Worm (Caenorhabditis elegans) whole organism, L3 larva: ENCODE results near the gene cyp-13B2.

ENCODE experiments used
- R02D3.7 ChIP-seq: fragments of 150-350 bp; optimal IDR thresholded peaks from 2 replicates; lab custom pipeline; 2014; ENCODE audit warnings: missing biosample characterization, missing genetic modification characterization
- ZK546.5 ChIP-seq: sonication (generic microtip); optimal IDR thresholded peaks from 2 replicates; lab custom pipeline; 2017; ENCODE audit warnings: missing biosample characterization, missing genetic modification characterization
- aly-2 ChIP-seq: fragments of 150-350 bp; optimal IDR thresholded peaks from 2 replicates; lab custom pipeline; 2014; ENCODE audit warnings: missing biosample characterization, missing genetic modification characterization
- ama-1 ChIP-seq: fragments of 150-350 bp; optimal IDR thresholded peaks from 2 replicates; lab custom pipeline; 2018
- ceh-16 ChIP-seq: sonication (generic microtip); optimal IDR thresholded peaks from 2 replicates; lab custom pipeline; 2017; ENCODE audit warnings: missing biosample characterization, missing genetic modification characterization
- ceh-28 ChIP-seq: fragments of 150-350 bp; optimal IDR thresholded peaks from 2 replicates; lab custom pipeline; 2014; ENCODE audit warnings: missing biosample characterization, missing genetic modification reagents, missing genetic modification characterization
- ceh-82 ChIP-seq: fragments of 150-350 bp; optimal IDR thresholded peaks from 2 replicates; lab custom pipeline; 2014; ENCODE audit warnings: missing biosample characterization, missing genetic modification characterization
- ceh-9 ChIP-seq: sonication (generic microtip); optimal IDR thresholded peaks from 2 replicates; lab custom pipeline; 2018; ENCODE audit warnings: missing biosample characterization, missing genetic modification characterization
- egl-5 ChIP-seq: fragments of 150-350 bp; optimal IDR thresholded peaks from 2 replicates; lab custom pipeline; 2017; ENCODE audit warnings: missing biosample characterization, missing genetic modification reagents, missing genetic modification characterization, inconsistent platforms
- elt-1 ChIP-seq: fragments of 150-350 bp; optimal IDR thresholded peaks from 2 replicates; lab custom pipeline; 2014; ENCODE audit warnings: missing biosample characterization, missing genetic modification characterization
- eor-1 ChIP-seq, 2 experiments: fragments of 150-350 bp; optimal IDR thresholded peaks; 2 replicates each; lab custom pipeline; 2014 to 2018; ENCODE audit warnings: missing biosample characterization in 2 of 2, missing genetic modification characterization in 2 of 2
- fkh-2 ChIP-seq: fragments of 150-350 bp; optimal IDR thresholded peaks from 2 replicates; lab custom pipeline; 2014; ENCODE audit warnings: missing biosample characterization, missing genetic modification reagents, missing genetic modification characterization
- fos-1 ChIP-seq: fragments of 150-350 bp; optimal IDR thresholded peaks from 2 replicates; lab custom pipeline; 2014; ENCODE audit warnings: missing biosample characterization, missing genetic modification characterization
- hmg-11 ChIP-seq: sonication (generic microtip); optimal IDR thresholded peaks from 2 replicates; lab custom pipeline; 2016; ENCODE audit warnings: missing genetic modification characterization, missing compliant biosample characterization
- lin-15B ChIP-seq: fragments of 150-350 bp; optimal IDR thresholded peaks from 2 replicates; lab custom pipeline; 2014; ENCODE audit warnings: missing biosample characterization, missing genetic modification characterization
- lin-39 ChIP-seq: fragments of 150-350 bp; optimal IDR thresholded peaks from 2 replicates; lab custom pipeline; 2018; ENCODE audit warnings: missing biosample characterization, missing genetic modification reagents, missing genetic modification characterization
- lsy-12 ChIP-seq: sonication (generic microtip); optimal IDR thresholded peaks from 2 replicates; lab custom pipeline; 2016; ENCODE audit warnings: mild to moderate bottlenecking, missing genetic modification characterization, missing compliant biosample characterization
- mdl-1 ChIP-seq: fragments of 150-350 bp; optimal IDR thresholded peaks from 2 replicates; lab custom pipeline; 2014; ENCODE audit warnings: missing biosample characterization, missing genetic modification characterization
- mml-1 ChIP-seq: fragments of 150-350 bp; sonication (generic microtip); optimal IDR thresholded peaks from 3 replicates; lab custom pipeline; 2014; ENCODE audit warnings: missing biosample characterization, missing genetic modification characterization
- nfya-1 ChIP-seq: sonication (generic microtip); optimal IDR thresholded peaks from 2 replicates; lab custom pipeline; 2017; ENCODE audit warnings: missing genetic modification characterization, mild to moderate bottlenecking, missing compliant biosample characterization, antibody characterized with exemption, moderate library complexity; ENCODE audit not compliant: insufficient read depth
- nhr-11 ChIP-seq: fragments of 150-350 bp; optimal IDR thresholded peaks from 2 replicates; lab custom pipeline; 2014; ENCODE audit warnings: missing biosample characterization, missing genetic modification characterization
- nhr-12 ChIP-seq: fragments of 150-350 bp; optimal IDR thresholded peaks from 2 replicates; lab custom pipeline; 2014; ENCODE audit warnings: missing biosample characterization, missing genetic modification characterization
- nhr-23 ChIP-seq: fragments of 150-350 bp; optimal IDR thresholded peaks from 2 replicates; lab custom pipeline; 2014; ENCODE audit warnings: missing biosample characterization, missing genetic modification reagents, missing genetic modification characterization
- nhr-76 ChIP-seq: fragments of 150-350 bp; sonication (generic microtip); optimal IDR thresholded peaks from 5 replicates; lab custom pipeline; 2014; ENCODE audit warnings: missing biosample characterization, missing genetic modification characterization
- nhr-77 ChIP-seq: fragments of 150-350 bp; optimal IDR thresholded peaks from 2 replicates; lab custom pipeline; 2014; ENCODE audit warnings: missing biosample characterization, missing genetic modification characterization
- pha-4 ChIP-seq: fragments of 150-350 bp; optimal IDR thresholded peaks from 2 replicates; lab custom pipeline; 2014; ENCODE audit warnings: missing biosample characterization, missing genetic modification reagents, missing genetic modification characterization
- pqm-1 ChIP-seq: fragments of 150-350 bp; optimal IDR thresholded peaks from 2 replicates; lab custom pipeline; 2017; ENCODE audit warnings: missing biosample characterization, missing genetic modification characterization, inconsistent platforms
- sea-2 ChIP-seq: fragments of 150-350 bp; sonication (generic microtip); optimal IDR thresholded peaks from 4 replicates; lab custom pipeline; 2014; ENCODE audit warnings: missing biosample characterization, missing genetic modification reagents, missing genetic modification characterization
- skn-1 ChIP-seq: fragments of 150-350 bp; optimal IDR thresholded peaks from 2 replicates; lab custom pipeline; 2014; ENCODE audit warnings: missing biosample characterization, missing genetic modification characterization
- snpc-4 ChIP-seq: fragments of 150-350 bp; optimal IDR thresholded peaks from 2 replicates; lab custom pipeline; 2014; ENCODE audit warnings: missing biosample characterization, missing genetic modification characterization
- tbx-2 ChIP-seq: sonication (generic microtip); optimal IDR thresholded peaks from 2 replicates; lab custom pipeline; 2016; ENCODE audit warnings: mild to moderate bottlenecking, missing genetic modification characterization, missing compliant biosample characterization
- unc-62 ChIP-seq: fragments of 150-350 bp; sonication (generic microtip); optimal IDR thresholded peaks from 4 replicates; lab custom pipeline; 2014; ENCODE audit warnings: missing biosample characterization, missing genetic modification reagents, missing genetic modification characterization
- zag-1 ChIP-seq: fragments of 150-350 bp; optimal IDR thresholded peaks from 2 replicates; lab custom pipeline; 2014; ENCODE audit warnings: missing biosample characterization, missing genetic modification characterization
- ztf-11 ChIP-seq: fragments of 150-350 bp; optimal IDR thresholded peaks from 2 replicates; lab custom pipeline; 2014; ENCODE audit warnings: missing biosample characterization, missing genetic modification characterization
- ztf-4 ChIP-seq: fragments of 150-350 bp; optimal IDR thresholded peaks from 2 replicates; lab custom pipeline; 2014; ENCODE audit warnings: missing biosample characterization, missing genetic modification characterization

The cyp-13B2 gene

ce11 chrX:14225273-14225672 lies at the start of gene cyp-13B2:
TSS of gene cyp-13B2 (plus strand) at chrX:14225573.
- no peak for TF ChIP-seq fkh-2 (tag; lab: Kevin White, UChicago)
- no peak for TF ChIP-seq nhr-76
- no peak for TF ChIP-seq aly-2 (tag; lab: Kevin White, UChicago)
- no peak for TF ChIP-seq egl-5
- TF ChIP-seq nhr-23: no peak
- no peak for TF ChIP-seq ceh-16 (tag; lab: Kevin White, UChicago)
- no peak for TF ChIP-seq skn-1
- no peak for TF ChIP-seq mdl-1 (tag; lab: Kevin White, UChicago)
- TF ChIP-seq zag-1 (tag; lab: Kevin White, UChicago): no peak
- TF ChIP-seq snpc-4 (tag; lab: Kevin White, UChicago): no peak
- no peak for TF ChIP-seq lin-15B (tag; lab: Kevin White, UChicago)
- no peak for TF ChIP-seq elt-1 (tag; lab: Kevin White, UChicago)

DNA sequence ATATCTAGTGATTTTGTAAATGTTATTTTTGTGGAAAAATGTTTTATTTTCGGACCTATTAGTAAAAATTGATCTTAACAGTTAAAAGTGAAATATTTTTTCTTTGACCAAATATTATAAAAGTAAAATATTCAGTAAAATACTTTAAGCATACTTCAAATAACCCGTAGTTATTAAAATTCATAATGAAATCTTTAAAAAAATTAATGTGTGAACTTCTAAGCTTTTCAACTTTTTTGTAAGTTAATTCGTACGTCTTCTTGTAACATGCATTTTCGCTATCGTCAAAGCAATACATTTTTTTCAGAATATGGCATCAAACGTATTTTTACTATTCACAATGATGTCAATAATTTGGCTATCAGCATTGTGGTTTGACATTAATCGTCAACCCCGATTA lies 49.6 kb upstream of the cyp-13B2 start, which contains the start of gene C37E2.2:
C37E2.2 (plus strand) TSS at position 301 of the 400 bp plus-strand sequence.
- TF ChIP-seq tbx-2 (tag; lab: Kevin White, UChicago) (no peak), zag-1 (tag; lab: Kevin White, UChicago) (no peak), egl-5 (no peak), ceh-28 (tag; lab: Kevin White, UChicago) (no peak), pha-4 (no peak), sea-2 (GFP tag; lab: Kevin White, UChicago) (no peak), pqm-1 (tag; lab: Kevin White, UChicago) (no peak)

DNA sequence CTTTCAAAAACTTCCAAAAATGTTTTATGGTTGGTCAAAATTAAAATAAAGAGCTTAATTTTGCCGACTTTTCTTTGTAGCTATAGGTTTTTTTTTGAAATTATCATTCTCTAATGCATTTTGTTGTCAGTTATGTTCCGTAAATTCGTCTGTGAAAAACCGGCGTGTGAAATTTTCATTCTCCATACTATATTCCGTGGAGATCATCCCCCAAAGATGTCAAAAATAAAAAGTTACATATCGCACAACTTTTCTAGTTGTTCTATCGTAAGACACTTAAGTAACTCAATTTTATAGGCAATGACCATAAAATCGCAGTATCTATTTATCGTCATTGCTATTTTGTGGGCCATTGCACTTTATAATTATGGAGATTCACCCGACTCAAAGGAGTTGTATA lies 46.7 kb upstream of the cyp-13B2 start, which contains the start of gene C37E2.10:
C37E2.10 (plus strand) TSS at position 301 of the 400 bp plus-strand sequence.
- TF ChIP-seq aly-2 (tag; lab: Kevin White, UChicago): no peak
- TF ChIP-seq nhr-11: no peak

- no peak for TF ChIP-seq hmg-11
- TF ChIP-seq skn-1: no peak
These were observed 45.9 kb upstream of the cyp-13B2 start for ce11 chrX:14179488-14179887.

- TF ChIP-seq ztf-4 (tag; lab: Kevin White, UChicago) (no peak), skn-1 (no peak), fos-1 (tag; lab: Kevin White, UChicago) (no peak), lsy-12 (tag; lab: Kevin White, UChicago) (no peak), nhr-77 (tag; lab: Kevin White, UChicago) (no peak), R02D3.7 (tag; lab: Kevin White, UChicago) (no peak), nfya-1 (tag; lab: Kevin White, UChicago) (no peak), tbx-2 (tag; lab: Kevin White, UChicago) (no peak), sea-2 (GFP tag; lab: Kevin White, UChicago) (no peak), ztf-11 (tag; lab: Kevin White, UChicago) (no peak)
These were observed 45.2 kb upstream of the cyp-13B2 start, which contains the start of gene C37E2.3 for ce11 chrX:14180151-14180550. TSS of gene C37E2.3 (plus strand) at chrX:14180451.

DNA sequence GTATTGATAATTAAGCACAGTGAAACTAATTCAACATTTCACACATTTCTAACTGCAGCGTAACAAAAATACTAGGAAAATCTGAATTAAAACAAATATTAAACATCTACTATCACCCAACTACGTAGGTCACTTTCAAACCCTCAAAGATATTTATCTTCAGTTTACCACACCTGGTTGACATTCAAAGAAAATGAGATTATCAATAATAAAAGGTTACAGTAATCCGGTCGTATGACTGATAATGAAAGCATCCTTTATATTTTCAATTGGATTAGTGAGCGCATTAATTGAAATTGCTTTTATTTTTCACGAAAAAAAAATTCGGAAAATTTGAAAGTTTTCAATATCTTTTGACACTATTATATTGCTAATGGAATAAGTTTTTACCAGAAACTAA lies 42.9 kb upstream of the cyp-13B2 start:
- TF ChIP-seq unc-62 (no peak), nhr-12 (no peak), fkh-2 (tag; lab: Kevin White, UChicago) (no peak), tbx-2 (tag; lab: Kevin White, UChicago) (no peak), ceh-82 (tag; lab: Kevin White, UChicago) (no peak), nfya-1 (tag; lab: Kevin White, UChicago) (no peak), mml-1 (no peak), snpc-4 (tag; lab: Kevin White, UChicago) (no peak), egl-5 (no peak), ceh-16 (tag; lab: Kevin White, UChicago) (no peak), ztf-4 (tag; lab: Kevin White, UChicago) (no peak)
- TF ChIP-seq, all 47 proteins: peak for 0

DNA sequence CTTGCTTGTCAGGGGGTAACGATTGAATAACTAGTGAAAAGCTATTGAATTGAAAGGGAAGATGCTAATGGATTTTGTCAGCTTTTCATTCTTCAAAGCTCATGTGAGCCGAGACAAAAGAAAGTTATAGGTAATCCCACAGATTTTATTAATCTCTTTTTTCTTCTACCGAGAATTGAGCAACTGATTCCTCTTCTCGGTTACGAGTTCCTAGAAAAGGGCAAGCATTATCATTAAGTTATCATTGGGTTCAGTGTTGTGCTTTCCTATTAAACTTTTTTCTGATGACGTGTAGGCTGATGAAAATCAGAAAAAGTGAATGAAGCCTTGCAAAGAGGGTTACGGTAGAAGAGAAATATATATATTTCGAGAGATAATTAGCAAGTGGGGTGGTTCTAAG lies 39.7 kb upstream of the cyp-13B2 start:
- no peak for TF ChIP-seq R02D3.7 (tag; lab: Kevin White, UChicago)
- TF ChIP-seq lin-15B (tag; lab: Kevin White, UChicago): no peak
- no peak for TF ChIP-seq aly-2 (tag; lab: Kevin White, UChicago)
- TF ChIP-seq lsy-12 (tag; lab: Kevin White, UChicago): no peak
- no peak for TF ChIP-seq hmg-11
- TF ChIP-seq ceh-9 (tag; lab: Kevin White, UChicago): no peak
- no peak for TF ChIP-seq ama-1 (lab: Kevin White, UChicago)
- no peak for TF ChIP-seq ZK546.5 (tag; lab: Kevin White, UChicago)
- no peak for TF ChIP-seq eor-1 (tag; optimal IDR thresholded peaks at IDR 0.05; lab: Kevin White, UChicago)
- no peak for TF ChIP-seq lin-39 (tag; lab: Kevin White, UChicago)
- no peak for TF ChIP-seq egl-5
- TF ChIP-seq snpc-4 (tag; lab: Kevin White, UChicago): no peak
- no peak for TF ChIP-seq zag-1 (tag; lab: Kevin White, UChicago)
